Worm (Caenorhabditis elegans) whole organism, mixed stage, embryonic: Measurements from ENCODE around the gene C14E2.11.

ENCODE experiments used
- M03D4.4 ChIP-seq: sonication (generic microtip); optimal IDR thresholded peaks from 2 replicates; lab custom pipeline; 2017; ENCODE audit warnings: mild to moderate bottlenecking, missing genetic modification characterization, missing compliant biosample characterization
- bed-3 ChIP-seq: fragments of 200-800 bp; sonication (Bioruptor generic); optimal IDR thresholded peaks from 3 replicates; lab custom pipeline; 2018; ENCODE audit warnings: mild to moderate bottlenecking, missing genetic modification characterization, moderate library complexity, missing compliant biosample characterization
- blmp-1 ChIP-seq: fragments of 150-350 bp; optimal IDR thresholded peaks from 2 replicates; lab custom pipeline; 2014; ENCODE audit warnings: missing biosample characterization, missing genetic modification characterization
- ceh-39 ChIP-seq: fragments of 150-350 bp; optimal IDR thresholded peaks from 2 replicates; lab custom pipeline; 2014; ENCODE audit warnings: missing biosample characterization, missing genetic modification characterization
- ceh-43 ChIP-seq: fragments of 200-800 bp; sonication (Bioruptor generic); optimal IDR thresholded peaks from 2 replicates; lab custom pipeline; 2018; ENCODE audit warnings: mild to moderate bottlenecking, missing genetic modification characterization, moderate library complexity, missing compliant biosample characterization
- ceh-83 ChIP-seq: fragments of 200-800 bp; sonication (Bioruptor generic); optimal IDR thresholded peaks from 2 replicates; lab custom pipeline; 2018; ENCODE audit warnings: mild to moderate bottlenecking, missing genetic modification characterization, missing compliant biosample characterization
- ces-1 ChIP-seq: fragments of 150-350 bp; optimal IDR thresholded peaks from 2 replicates; lab custom pipeline; 2014; ENCODE audit warnings: missing biosample characterization, missing genetic modification reagents, missing genetic modification characterization
- cnd-1 ChIP-seq: fragments of 200-800 bp; sonication (Bioruptor generic); optimal IDR thresholded peaks from 2 replicates; lab custom pipeline; 2018; ENCODE audit warnings: mild to moderate bottlenecking, missing genetic modification characterization, missing compliant biosample characterization
- drap-1 ChIP-seq: fragments of 200-800 bp; sonication (Bioruptor generic); optimal IDR thresholded peaks from 3 replicates; lab custom pipeline; 2018; ENCODE audit warnings: mild to moderate bottlenecking, missing genetic modification characterization, missing compliant biosample characterization
- elt-1 ChIP-seq: sonication (generic microtip); optimal IDR thresholded peaks from 2 replicates; lab custom pipeline; 2017; ENCODE audit warnings: missing genetic modification characterization, mild to moderate bottlenecking, missing compliant biosample characterization, antibody characterized with exemption, moderate library complexity, borderline replicate concordance; ENCODE audit not compliant: insufficient read depth
- flh-1 ChIP-seq: fragments of 200-800 bp; sonication (Bioruptor generic); optimal IDR thresholded peaks from 2 replicates; lab custom pipeline; 2018; ENCODE audit warnings: mild to moderate bottlenecking, missing genetic modification characterization, moderate library complexity, missing compliant biosample characterization
- ham-2 ChIP-seq: fragments of 200-800 bp; sonication (Bioruptor generic); optimal IDR thresholded peaks from 2 replicates; lab custom pipeline; 2018; ENCODE audit warnings: mild to moderate bottlenecking, missing genetic modification characterization, missing compliant biosample characterization
- hlh-1 ChIP-seq: fragments of 150-350 bp; optimal IDR thresholded peaks from 2 replicates; lab custom pipeline; 2014; ENCODE audit warnings: missing biosample characterization, missing genetic modification reagents, missing genetic modification characterization
- lin-13 ChIP-seq: fragments of 150-350 bp; optimal IDR thresholded peaks from 2 replicates; lab custom pipeline; 2014; ENCODE audit warnings: missing biosample characterization, missing genetic modification characterization
- lin-32 ChIP-seq: fragments of 200-800 bp; sonication (Bioruptor generic); optimal IDR thresholded peaks from 2 replicates; lab custom pipeline; 2018; ENCODE audit warnings: mild to moderate bottlenecking, missing genetic modification characterization, missing compliant biosample characterization
- lsy-2 ChIP-seq: fragments of 150-350 bp; optimal IDR thresholded peaks from 2 replicates; lab custom pipeline; 2014; ENCODE audit warnings: missing biosample characterization, missing genetic modification characterization
- mab-5 ChIP-seq: fragments of 150-350 bp; optimal IDR thresholded peaks from 2 replicates; lab custom pipeline; 2014; ENCODE audit warnings: missing biosample characterization, missing genetic modification characterization
- mep-1 ChIP-seq: fragments of 150-350 bp; optimal IDR thresholded peaks from 2 replicates; lab custom pipeline; 2017; ENCODE audit warnings: missing biosample characterization, missing genetic modification reagents, missing genetic modification characterization, inconsistent platforms
- mls-2 ChIP-seq: sonication (generic microtip); optimal IDR thresholded peaks from 2 replicates; lab custom pipeline; 2016; ENCODE audit warnings: mild to moderate bottlenecking, missing genetic modification characterization, moderate library complexity, missing compliant biosample characterization
- nhr-12 ChIP-seq: fragments of 150-350 bp; optimal IDR thresholded peaks from 2 replicates; lab custom pipeline; 2014; ENCODE audit warnings: missing biosample characterization, missing genetic modification characterization
- nhr-2 ChIP-seq: fragments of 150-350 bp; optimal IDR thresholded peaks from 2 replicates; lab custom pipeline; 2014; ENCODE audit warnings: missing biosample characterization, missing genetic modification characterization
- nhr-237 ChIP-seq: fragments of 150-350 bp; optimal IDR thresholded peaks from 2 replicates; lab custom pipeline; 2014; ENCODE audit warnings: missing biosample characterization, missing genetic modification characterization
- nhr-28 ChIP-seq: fragments of 150-350 bp; optimal IDR thresholded peaks from 2 replicates; lab custom pipeline; 2014; ENCODE audit warnings: missing biosample characterization, missing genetic modification characterization
- nhr-76 ChIP-seq: sonication (generic microtip); optimal IDR thresholded peaks from 2 replicates; lab custom pipeline; 2017; ENCODE audit warnings: missing biosample characterization, missing genetic modification characterization
- pha-4 ChIP-seq: fragments of 150-350 bp; optimal IDR thresholded peaks from 2 replicates; lab custom pipeline; 2018; ENCODE audit warnings: missing biosample characterization, missing genetic modification reagents, missing genetic modification characterization
- sem-2 ChIP-seq: fragments of 200-800 bp; sonication (Bioruptor generic); optimal IDR thresholded peaks from 2 replicates; lab custom pipeline; 2018; ENCODE audit warnings: mild to moderate bottlenecking, missing genetic modification characterization, missing compliant biosample characterization
- snpc-4 ChIP-seq: fragments of 150-350 bp; optimal IDR thresholded peaks from 2 replicates; lab custom pipeline; 2014; ENCODE audit warnings: missing biosample characterization, missing genetic modification characterization
- sptf-1 ChIP-seq: sonication (generic microtip); optimal IDR thresholded peaks from 2 replicates; lab custom pipeline; 2017; ENCODE audit warnings: mild to moderate bottlenecking, missing genetic modification characterization, moderate library complexity, missing compliant biosample characterization
- tbx-8 ChIP-seq: fragments of 200-800 bp; sonication (Bioruptor generic); optimal IDR thresholded peaks from 2 replicates; lab custom pipeline; 2018; ENCODE audit warnings: mild to moderate bottlenecking, missing genetic modification characterization, moderate library complexity, missing compliant biosample characterization
- unc-39 ChIP-seq: fragments of 150-350 bp; optimal IDR thresholded peaks from 2 replicates; lab custom pipeline; 2014; ENCODE audit warnings: missing biosample characterization, missing genetic modification characterization
- unc-62 ChIP-seq: fragments of 150-350 bp; optimal IDR thresholded peaks from 2 replicates; lab custom pipeline; 2014; ENCODE audit warnings: missing biosample characterization, missing genetic modification reagents, missing genetic modification characterization
- zip-8 ChIP-seq: fragments of 150-350 bp; optimal IDR thresholded peaks from 2 replicates; lab custom pipeline; 2014; ENCODE audit warnings: missing biosample characterization, missing genetic modification characterization
- ztf-11 ChIP-seq: fragments of 150-350 bp; optimal IDR thresholded peaks from 2 replicates; lab custom pipeline; 2014; ENCODE audit warnings: missing biosample characterization, missing genetic modification characterization

The C14E2.11 gene

ce11 chrX:1845493-1845892 is 44.2 kb downstream of the C14E2.11 start, which contains the start of gene T26C11.4:
Gene T26C11.4 (minus strand): TSS chrX:1845546.
- peak; percentile 3 for TF ChIP-seq pha-4 (tag; lab: Kevin White, UChicago)
- no peak for TF ChIP-seq lsy-2 (tag; lab: Kevin White, UChicago)
- peak; percentile 67 for TF ChIP-seq ceh-39 (tag; lab: Kevin White, UChicago)
- no peak for TF ChIP-seq sem-2 (GFP tag; lab: Kevin White, UChicago)
- peak; percentile 15 for TF ChIP-seq ces-1 (GFP tag; lab: Kevin White, UChicago)
- TF ChIP-seq snpc-4 (tag; lab: Kevin White, UChicago) = no peak
- peak; percentile 5 for TF ChIP-seq mep-1 (tag; lab: Kevin White, UChicago)

ce11 chrX:1847685-1848084 is 46.4 kb downstream of the C14E2.11 start:
- no peak for TF ChIP-seq lin-13 (tag; lab: Kevin White, UChicago)
- no peak for TF ChIP-seq ceh-43 (GFP tag; lab: Kevin White, UChicago)
- TF ChIP-seq hlh-1 (tag; lab: Kevin White, UChicago) = no peak
- no peak for TF ChIP-seq snpc-4 (tag; lab: Kevin White, UChicago)
- no peak for TF ChIP-seq nhr-12 (tag; lab: Kevin White, UChicago)
- no peak for TF ChIP-seq zip-8 (tag; lab: Kevin White, UChicago)
- TF ChIP-seq elt-1 (tag; lab: Kevin White, UChicago) = no peak
- TF ChIP-seq nhr-76 = no peak
- no peak for TF ChIP-seq blmp-1
- TF ChIP-seq ham-2 (GFP tag; lab: Kevin White, UChicago) = no peak
- TF ChIP-seq M03D4.4 = no peak
- no peak for TF ChIP-seq unc-62 (GFP tag; lab: Kevin White, UChicago)

ce11 chrX:1848575-1848974 is 47.3 kb downstream of the C14E2.11 start, which contains the start of gene ceh-41:
Gene ceh-41 (minus strand): TSS chrX:1848675.
- TF ChIP-seq nhr-28 (tag; lab: Kevin White, UChicago) = no peak
- TF ChIP-seq flh-1 = no peak
- no peak for TF ChIP-seq mls-2
- TF ChIP-seq unc-62 (GFP tag; lab: Kevin White, UChicago) = no peak
- no peak for TF ChIP-seq drap-1 (GFP tag; lab: Kevin White, UChicago)
- TF ChIP-seq bed-3 (GFP tag; lab: Kevin White, UChicago) = no peak
- no peak for TF ChIP-seq unc-39 (tag; lab: Kevin White, UChicago)
- no peak for TF ChIP-seq ham-2 (GFP tag; lab: Kevin White, UChicago)
- TF ChIP-seq nhr-237 = no peak
- TF ChIP-seq nhr-76 = no peak
- TF ChIP-seq lin-32 (GFP tag; lab: Kevin White, UChicago) = no peak
- TF ChIP-seq nhr-2 = no peak
- TF ChIP-seq sem-2 (GFP tag; lab: Kevin White, UChicago) = no peak
- no peak for TF ChIP-seq ceh-83
- TF ChIP-seq ces-1 (GFP tag; lab: Kevin White, UChicago) = no peak
- no peak for TF ChIP-seq pha-4 (tag; lab: Kevin White, UChicago)
- TF ChIP-seq cnd-1 (tag; lab: Kevin White, UChicago) = no peak
- no peak for TF ChIP-seq ztf-11 (tag; lab: Kevin White, UChicago)

- TF ChIP-seq ceh-83 = no peak
- no peak for TF ChIP-seq lsy-2 (tag; lab: Kevin White, UChicago)
- peak; percentile 46 for TF ChIP-seq sptf-1 (tag; lab: Kevin White, UChicago)
Observed at ce11 chrX:1850525-1850924, 49.3 kb downstream of the C14E2.11 start.

- TF ChIP-seq ceh-43 (GFP tag; lab: Kevin White, UChicago) = no peak
- TF ChIP-seq nhr-2 = no peak
- no peak for TF ChIP-seq nhr-76
- no peak for TF ChIP-seq sem-2 (GFP tag; lab: Kevin White, UChicago)
- TF ChIP-seq nhr-28 (tag; lab: Kevin White, UChicago) = no peak
- no peak for TF ChIP-seq mls-2
- no peak for TF ChIP-seq unc-62 (GFP tag; lab: Kevin White, UChicago)
- TF ChIP-seq flh-1 = no peak
- no peak for TF ChIP-seq nhr-12 (tag; lab: Kevin White, UChicago)
- no peak for TF ChIP-seq mab-5 (tag; lab: Kevin White, UChicago)
- TF ChIP-seq zip-8 (tag; lab: Kevin White, UChicago) = no peak
- no peak for TF ChIP-seq sptf-1 (tag; lab: Kevin White, UChicago)
- no peak for TF ChIP-seq ceh-39 (tag; lab: Kevin White, UChicago)
- no peak for TF ChIP-seq ces-1 (GFP tag; lab: Kevin White, UChicago)
- TF ChIP-seq lin-32 (GFP tag; lab: Kevin White, UChicago) = no peak
- no peak for TF ChIP-seq ztf-11 (tag; lab: Kevin White, UChicago)
- TF ChIP-seq tbx-8 = no peak
Observed at ce11 chrX:1852636-1853035, 51.4 kb downstream of the C14E2.11 start, which contains the start of gene ceh-21. Gene ceh-21 (minus strand): TSS chrX:1852736.
